Fruit fly (Drosophila melanogaster) whole organism, prepupa: ENCODE data around the gene CG3285.

Experiments used
- Blimp-1 ChIP-seq: fragments of 200-800 bp; sonication (Bioruptor generic); optimal IDR thresholded peaks from 3 replicates; lab custom pipeline; 2017; ENCODE audit warnings: missing biosample characterization, missing genetic modification characterization, mild to moderate bottlenecking, moderate library complexity, missing genetic modification reagents
- CG10631 ChIP-seq: fragments of 200-800 bp; sonication (Bioruptor generic); optimal IDR thresholded peaks from 2 replicates; lab custom pipeline; 2016; ENCODE audit warnings: missing biosample characterization, missing genetic modification characterization
- CG10669 ChIP-seq: fragments of 200-800 bp; sonication (Bioruptor generic); optimal IDR thresholded peaks from 3 replicates; lab custom pipeline; 2018; ENCODE audit warnings: missing biosample characterization, mild to moderate bottlenecking, missing genetic modification characterization, moderate library complexity
- CG11294 ChIP-seq: fragments of 200-800 bp; sonication (Bioruptor generic); IDR thresholded peaks from 2 replicates; pipeline ENCODE4 v1.3.6; 2022; ENCODE audit warnings: missing biosample characterization, missing genetic modification characterization
- CG11762 ChIP-seq: fragments of 200-800 bp; sonication (Bioruptor generic); optimal IDR thresholded peaks from 3 replicates; lab custom pipeline; 2016; ENCODE audit warnings: missing biosample characterization, missing genetic modification characterization; ENCODE audit not compliant: insufficient read depth
- CG11902 ChIP-seq: fragments of 200-800 bp; sonication (Bioruptor generic); optimal IDR thresholded peaks from 3 replicates; lab custom pipeline; 2016; ENCODE audit warnings: missing biosample characterization, missing genetic modification characterization
- CG1621 ChIP-seq: fragments of 200-800 bp; sonication (Bioruptor generic); optimal IDR thresholded peaks from 3 replicates; lab custom pipeline; 2018; ENCODE audit warnings: missing biosample characterization, mild to moderate bottlenecking, missing genetic modification characterization
- CG3032 ChIP-seq: fragments of 200-800 bp; optimal IDR thresholded peaks from 2 replicates; lab custom pipeline; 2019; ENCODE audit warnings: missing biosample characterization, mild to moderate bottlenecking, missing genetic modification characterization, moderate library complexity
- CG31627 ChIP-seq: fragments of 200-800 bp; sonication (Bioruptor generic); optimal IDR thresholded peaks from 3 replicates; lab custom pipeline; 2016; ENCODE audit warnings: missing biosample characterization, missing genetic modification characterization
- CG32006 ChIP-seq: fragments of 200-800 bp; sonication (Bioruptor generic); optimal IDR thresholded peaks from 3 replicates; lab custom pipeline; 2017; ENCODE audit warnings: missing biosample characterization, mild to moderate bottlenecking, missing genetic modification characterization
- CG34406 ChIP-seq: fragments of 200-800 bp; sonication (Bioruptor generic); optimal IDR thresholded peaks from 3 replicates; lab custom pipeline; 2016; ENCODE audit warnings: missing biosample characterization, missing genetic modification characterization
- CG3919 ChIP-seq: fragments of 200-800 bp; sonication (Bioruptor generic); optimal IDR thresholded peaks from 3 replicates; lab custom pipeline; 2016; ENCODE audit warnings: missing biosample characterization, missing genetic modification characterization
- CG6276 ChIP-seq: fragments of 200-800 bp; sonication (Bioruptor generic); optimal IDR thresholded peaks from 2 replicates; lab custom pipeline; 2017; ENCODE audit warnings: missing biosample characterization, mild to moderate bottlenecking, missing genetic modification characterization
- CG6792 ChIP-seq: fragments of 200-800 bp; sonication (Bioruptor generic); optimal IDR thresholded peaks from 3 replicates; lab custom pipeline; 2016; ENCODE audit warnings: missing biosample characterization, missing genetic modification characterization
- CG6808 ChIP-seq: fragments of 200-800 bp; sonication (Bioruptor generic); optimal IDR thresholded peaks from 3 replicates; lab custom pipeline; 2017; ENCODE audit warnings: missing biosample characterization, missing genetic modification characterization, mild to moderate bottlenecking, moderate library complexity, missing genetic modification reagents
- CG6854 ChIP-seq: fragments of 200-800 bp; sonication (Bioruptor generic); optimal IDR thresholded peaks from 2 replicates; lab custom pipeline; 2017; ENCODE audit warnings: missing biosample characterization, mild to moderate bottlenecking, missing genetic modification characterization
- CG7368 ChIP-seq: fragments of 200-800 bp; sonication (Bioruptor generic); optimal IDR thresholded peaks from 3 replicates; lab custom pipeline; 2016; ENCODE audit warnings: missing biosample characterization, missing genetic modification characterization
- CG8119 ChIP-seq: fragments of 200-800 bp; sonication (Bioruptor generic); IDR thresholded peaks from 3 replicates; pipeline ENCODE4 v1.3.6; 2022; ENCODE audit warnings: missing biosample characterization, missing genetic modification characterization
- CG8319 ChIP-seq: fragments of 200-800 bp; sonication (Bioruptor generic); optimal IDR thresholded peaks from 3 replicates; lab custom pipeline; 2016; ENCODE audit warnings: missing biosample characterization, missing genetic modification characterization
- CG8632 ChIP-seq: fragments of 200-800 bp; sonication (Bioruptor generic); optimal IDR thresholded peaks from 3 replicates; lab custom pipeline; 2016; ENCODE audit warnings: missing biosample characterization, missing genetic modification characterization
- CG9139 ChIP-seq: fragments of 200-800 bp; sonication (Bioruptor generic); optimal IDR thresholded peaks from 3 replicates; lab custom pipeline; 2017; ENCODE audit warnings: missing biosample characterization, mild to moderate bottlenecking, missing genetic modification characterization
- Eip75B ChIP-seq: fragments of 200-800 bp; sonication (Bioruptor generic); optimal IDR thresholded peaks from 3 replicates; lab custom pipeline; 2016; ENCODE audit warnings: missing biosample characterization, missing genetic modification characterization
- Eip78C ChIP-seq: fragments of 200-800 bp; sonication (Bioruptor generic); peaks from one replicate; lab custom pipeline; 2016; ENCODE audit warnings: missing biosample characterization, missing genetic modification characterization
- Eip93F ChIP-seq: fragments of 200-800 bp; sonication (Bioruptor generic); optimal IDR thresholded peaks from 2 replicates; lab custom pipeline; 2016; ENCODE audit warnings: missing biosample characterization, mild to moderate bottlenecking, missing genetic modification characterization
- Ets21C ChIP-seq: fragments of 200-800 bp; sonication (Bioruptor generic); optimal IDR thresholded peaks from 3 replicates; lab custom pipeline; 2016; ENCODE audit warnings: missing biosample characterization, missing genetic modification characterization
- Ets96B ChIP-seq: fragments of 200-800 bp; optimal IDR thresholded peaks from 2 replicates; lab custom pipeline; 2019; ENCODE audit warnings: missing biosample characterization, mild to moderate bottlenecking, missing genetic modification characterization, moderate library complexity
- Gug ChIP-seq: fragments of 200-800 bp; sonication (Bioruptor generic); IDR thresholded peaks from 2 replicates; pipeline ENCODE4 v1.3.6; 2022; ENCODE audit warnings: missing biosample characterization, missing genetic modification characterization
- Hr38 ChIP-seq: sonication (Bioruptor generic); optimal IDR thresholded peaks from 2 replicates; lab custom pipeline; 2016; ENCODE audit warnings: missing biosample characterization, missing genetic modification characterization
- Hr39 ChIP-seq: fragments of 200-800 bp; sonication (Bioruptor generic); optimal IDR thresholded peaks from 2 replicates; lab custom pipeline; 2016; ENCODE audit warnings: missing biosample characterization, missing genetic modification characterization
- Hr4 ChIP-seq: fragments of 200-800 bp; sonication (Bioruptor generic); optimal IDR thresholded peaks from 3 replicates; lab custom pipeline; 2016; ENCODE audit warnings: missing biosample characterization, missing genetic modification characterization
- OdsH ChIP-seq: fragments of 200-800 bp; sonication (Bioruptor generic); optimal IDR thresholded peaks from 3 replicates; lab custom pipeline; 2016; ENCODE audit warnings: missing biosample characterization, missing genetic modification characterization
- Sox102F ChIP-seq: fragments of 200-800 bp; sonication (Bioruptor generic); optimal IDR thresholded peaks from 2 replicates; lab custom pipeline; 2016; ENCODE audit warnings: missing biosample characterization, mild to moderate bottlenecking, missing genetic modification characterization
- Sox15 ChIP-seq: fragments of 200-800 bp; sonication (Bioruptor generic); optimal IDR thresholded peaks from 3 replicates; lab custom pipeline; 2016; ENCODE audit warnings: missing biosample characterization, missing genetic modification characterization
- achi ChIP-seq: fragments of 200-800 bp; sonication (Bioruptor generic); optimal IDR thresholded peaks from 3 replicates; lab custom pipeline; 2016; ENCODE audit warnings: missing biosample characterization, missing genetic modification characterization
- acj6 ChIP-seq: fragments of 200-800 bp; sonication (Bioruptor generic); optimal IDR thresholded peaks from 3 replicates; lab custom pipeline; 2016; ENCODE audit warnings: missing biosample characterization, missing genetic modification characterization
- cyc ChIP-seq: fragments of 200-800 bp; sonication (Bioruptor generic); optimal IDR thresholded peaks from 3 replicates; lab custom pipeline; 2016; ENCODE audit warnings: missing biosample characterization, missing genetic modification characterization
- dac ChIP-seq: fragments of 200-800 bp; sonication (Bioruptor generic); optimal IDR thresholded peaks from 2 replicates; lab custom pipeline; 2017; ENCODE audit warnings: missing biosample characterization, mild to moderate bottlenecking, missing genetic modification characterization
- eg ChIP-seq: fragments of 200-800 bp; sonication (Bioruptor generic); IDR thresholded peaks from 3 replicates; pipeline ENCODE4 v1.3.6; 2022; ENCODE audit warnings: missing biosample characterization, missing genetic modification characterization
- esn ChIP-seq: fragments of 200-800 bp; sonication (Bioruptor generic); optimal IDR thresholded peaks from 2 replicates; lab custom pipeline; 2016; ENCODE audit warnings: missing biosample characterization, mild to moderate bottlenecking, missing genetic modification characterization, moderate library complexity
- fd59A ChIP-seq: fragments of 200-800 bp; sonication (Bioruptor generic); optimal IDR thresholded peaks from 2 replicates; lab custom pipeline; 2017; ENCODE audit warnings: missing biosample characterization, mild to moderate bottlenecking, missing genetic modification characterization, missing genetic modification reagents
- fd85E ChIP-seq: fragments of 200-800 bp; sonication (Bioruptor generic); optimal IDR thresholded peaks from 3 replicates; lab custom pipeline; 2016; ENCODE audit warnings: missing biosample characterization, missing genetic modification characterization
- fkh ChIP-seq: fragments of 200-800 bp; sonication (Bioruptor generic); optimal IDR thresholded peaks from 3 replicates; lab custom pipeline; 2017; ENCODE audit warnings: missing biosample characterization, mild to moderate bottlenecking, missing genetic modification characterization, moderate library complexity
- pdm3 ChIP-seq: fragments of 200-800 bp; sonication (Bioruptor generic); optimal IDR thresholded peaks from 3 replicates; lab custom pipeline; 2016; ENCODE audit warnings: missing biosample characterization, missing genetic modification characterization
- salr ChIP-seq, 2 experiments: fragments of 200-800 bp; sonication (Bioruptor generic); optimal IDR thresholded peaks; 3 replicates each; lab custom pipeline; 2016 to 2018; ENCODE audit warnings: missing biosample characterization in 2 of 2, missing genetic modification characterization in 2 of 2, mild to moderate bottlenecking in 1 of 2
- spab ChIP-seq: fragments of 200-800 bp; sonication (Bioruptor generic); optimal IDR thresholded peaks from 2 replicates; lab custom pipeline; 2017; ENCODE audit warnings: missing biosample characterization, mild to moderate bottlenecking, missing genetic modification characterization, missing genetic modification reagents
- ss ChIP-seq, 2 experiments: fragments of 200-800 bp; sonication (Bioruptor generic); optimal IDR thresholded peaks; 2 replicates in 1 of 2; 3 replicates in 1 of 2; lab custom pipeline; 2017 to 2018; ENCODE audit warnings: mild to moderate bottlenecking in 2 of 2, missing biosample characterization in 2 of 2, missing genetic modification characterization in 2 of 2, moderate library complexity in 1 of 2
- svp ChIP-seq: fragments of 200-800 bp; sonication (Bioruptor generic); peaks from one replicate; lab custom pipeline; 2016; ENCODE audit warnings: missing biosample characterization, missing genetic modification characterization
- topi ChIP-seq: fragments of 200-800 bp; sonication (Bioruptor generic); optimal IDR thresholded peaks from 3 replicates; lab custom pipeline; 2016; ENCODE audit warnings: missing biosample characterization, missing genetic modification characterization
- vri ChIP-seq: fragments of 200-800 bp; sonication (Bioruptor generic); optimal IDR thresholded peaks from 3 replicates; lab custom pipeline; 2016; ENCODE audit warnings: missing biosample characterization, mild to moderate bottlenecking, missing genetic modification characterization

The CG3285 gene

dm6 chr2L:3338566-3339215 lies 8.0 kb downstream of the CG3285 start (continued):
- TF ChIP-seq ss (GFP tag; optimal IDR thresholded peaks at IDR 0.05; lab: Kevin White, UChicago) (peak; percentile 54 to 71), CG6808 (GFP tag; lab: Kevin White, UChicago) (peak; percentile 70), fkh (no peak), Gug (GFP tag; lab: Robert Waterston, UW) (peak; percentile 93), spab (GFP tag; lab: Kevin White, UChicago) (peak; percentile 66), vri (peak; percentile 57), CG6854 (peak; percentile 28), CG3032 (tag; lab: Kevin White, UChicago) (peak; percentile 72), CG8319 (peak; percentile 67), fd59A (GFP tag; lab: Kevin White, UChicago) (peak; percentile 68), CG11902 (GFP tag; lab: Kevin White, UChicago) (peak; percentile 64), achi (peak; percentile 84), Blimp-1 (GFP tag; lab: Kevin White, UChicago) (no peak), pdm3 (peak; percentile 89), CG32006 (GFP tag; lab: Kevin White, UChicago) (peak; percentile 91), CG1621 (tag; lab: Kevin White, UChicago) (no peak), Sox102F (peak; percentile 76), svp (GFP tag; lab: Kevin White, UChicago) (peak; percentile 88), Eip78C (peak; percentile 95), CG31627 (GFP tag; lab: Kevin White, UChicago) (peak; percentile 84), fd85E (GFP tag; lab: Kevin White, UChicago) (peak; percentile 19), CG7368 (peak; percentile 86), Hr39 (GFP tag; lab: Kevin White, UChicago) (peak; percentile 85), acj6 (GFP tag; lab: Kevin White, UChicago) (peak; percentile 88), CG6276 (GFP tag; lab: Kevin White, UChicago) (peak; percentile 91), Sox15 (GFP tag; lab: Kevin White, UChicago) (peak; percentile 64), CG11762 (peak; percentile 78), eg (GFP tag; lab: Robert Waterston, UW) (peak; percentile 89), CG10631 (peak; percentile 87), CG8632 (GFP tag; lab: Kevin White, UChicago) (peak; percentile 48)

- TF ChIP-seq salr (GFP tag; optimal IDR thresholded peaks at IDR 0.05; lab: Kevin White, UChicago) (no peak), CG11294 (GFP tag; lab: Robert Waterston, UW) (no peak), CG8319 (no peak), pdm3 (no peak), CG8119 (GFP tag; lab: Robert Waterston, UW) (no peak), CG9139 (GFP tag; lab: Kevin White, UChicago) (no peak), topi (GFP tag; lab: Kevin White, UChicago) (no peak), Eip75B (GFP tag; lab: Kevin White, UChicago) (no peak), CG11902 (GFP tag; lab: Kevin White, UChicago) (no peak), CG34406 (GFP tag; lab: Kevin White, UChicago) (no peak), CG6808 (GFP tag; lab: Kevin White, UChicago) (peak; percentile 9), vri (no peak), Sox15 (GFP tag; lab: Kevin White, UChicago) (no peak), Ets96B (no peak), cyc (GFP tag; lab: Kevin White, UChicago) (no peak), Hr38 (GFP tag; lab: Kevin White, UChicago) (no peak), Ets21C (no peak), CG3919 (GFP tag; lab: Kevin White, UChicago) (no peak), ss (GFP tag; optimal IDR thresholded peaks at IDR 0.05; lab: Kevin White, UChicago) (peak in 1 of 2 experiments; percentile 84), Blimp-1 (GFP tag; lab: Kevin White, UChicago) (peak; percentile 56), CG10631 (no peak), Hr39 (GFP tag; lab: Kevin White, UChicago) (no peak), Eip93F (GFP tag; lab: Kevin White, UChicago) (no peak), CG31627 (GFP tag; lab: Kevin White, UChicago) (no peak), OdsH (GFP tag; lab: Kevin White, UChicago) (no peak), CG10669 (GFP tag; lab: Kevin White, UChicago) (no peak), fkh (peak; percentile 87), dac (GFP tag; lab: Kevin White, UChicago) (no peak), CG7368 (no peak), CG6854 (peak; percentile 26), Hr4 (GFP tag; lab: Kevin White, UChicago) (no peak), CG6792 (no peak), esn (GFP tag; lab: Kevin White, UChicago) (no peak)
Observed at dm6 chr2L:3339420-3339819, 8.7 kb downstream of the CG3285 start.
